Worm (Caenorhabditis elegans) whole organism, L2 larva: ENCODE data around the gene C01F6.14.

ENCODE experiments used
- ama-1 ChIP-seq: fragments of 150-350 bp; optimal IDR thresholded peaks from 2 replicates; lab custom pipeline; 2018; ENCODE audit warnings: inconsistent platforms
- elt-1 ChIP-seq: fragments of 150-350 bp; optimal IDR thresholded peaks from 2 replicates; lab custom pipeline; 2014; ENCODE audit warnings: missing biosample characterization, missing genetic modification characterization
- mab-5 ChIP-seq: fragments of 150-350 bp; optimal IDR thresholded peaks from 2 replicates; lab custom pipeline; 2014; ENCODE audit warnings: missing biosample characterization, missing genetic modification characterization
- nhr-11 ChIP-seq: fragments of 150-350 bp; optimal IDR thresholded peaks from 2 replicates; lab custom pipeline; 2014; ENCODE audit warnings: missing biosample characterization, missing genetic modification characterization
- nhr-12 ChIP-seq: fragments of 150-350 bp; optimal IDR thresholded peaks from 2 replicates; lab custom pipeline; 2014; ENCODE audit warnings: missing biosample characterization, missing genetic modification characterization
- peb-1 ChIP-seq: fragments of 150-350 bp; optimal IDR thresholded peaks from 2 replicates; lab custom pipeline; 2014; ENCODE audit warnings: missing biosample characterization, missing genetic modification characterization

- TF ChIP-seq peb-1 (tag; lab: Kevin White, UChicago) (no peak), nhr-12 (no peak), nhr-11 (tag; lab: Kevin White, UChicago) (no peak), elt-1 (tag; lab: Kevin White, UChicago) (no peak), ama-1 (lab: Kevin White, UChicago) (no peak), mab-5 (tag; lab: Kevin White, UChicago) (no peak)
These were observed 26.7 kb upstream of the C01F6.14 start for ce11 chrIV:9130605-9131004.
